Fruit fly (Drosophila melanogaster): Measurements from ENCODE around the gene CG31955.

Gene CG31955

DNA sequence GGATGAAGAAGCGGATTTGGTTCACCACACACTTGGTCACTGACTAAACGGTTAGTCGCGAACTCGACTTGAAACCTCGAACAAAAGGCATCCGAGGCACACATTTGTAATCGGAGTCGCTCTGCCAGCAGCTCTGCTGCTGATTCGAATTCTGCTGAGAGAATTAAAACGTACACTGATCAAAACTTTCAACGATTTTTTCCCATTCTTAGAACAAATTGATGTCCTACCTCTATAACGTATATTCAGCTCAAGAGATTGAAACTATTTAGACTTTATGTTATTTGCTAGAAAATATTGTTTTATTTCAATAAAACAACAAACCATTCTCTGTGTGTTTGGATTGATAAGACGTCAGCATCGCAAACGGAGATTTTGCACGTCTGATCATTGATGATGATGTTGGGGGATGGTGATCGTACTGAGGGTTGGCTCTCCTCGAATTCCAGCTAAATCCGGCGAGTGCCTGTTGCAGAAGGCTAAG lies 7.4 kb downstream of the CG31955 start, which contains the start of gene CG31778 (continued):
- TF ChIP-seq corto (GFP tag; optimal IDR thresholded peaks at IDR 0.05) (peak; percentile 49), sqz (GFP tag; optimal IDR thresholded peaks at IDR 0.05) (no peak), H2.0 (GFP tag; IDR thresholded peaks at IDR 0.05) (0 out of 2 replicates have a peak, but pooled peaks have one; percentile 19), ci (GFP tag; IDR thresholded peaks at IDR 0.05) (no peak), oc (tag; optimal IDR thresholded peaks at IDR 0.05) (no peak), CG11695 (GFP tag; IDR thresholded peaks at IDR 0.05) (0 out of 3 replicates have a peak, but pooled peaks have one; percentile 43), Meics (GFP tag; optimal IDR thresholded peaks at IDR 0.05) (peak; percentile 12), Hmr (GFP tag; optimal IDR thresholded peaks at IDR 0.05) (peak; percentile 12), HHEX (GFP tag; optimal IDR thresholded peaks at IDR 0.05) (no peak), CG15011 (GFP tag; optimal IDR thresholded peaks at IDR 0.05) (no peak), Med (GFP tag) (peak; percentile 72), Adf1 (GFP tag; IDR thresholded peaks at IDR 0.05) (peak; percentile 47; the same call in 1 of the 2 replicates), Rfx (GFP tag; IDR thresholded peaks at IDR 0.05) (peak; percentile 62), Deaf1 (tag; optimal IDR thresholded peaks at IDR 0.05) (no peak), CG2199 (GFP tag; IDR thresholded peaks at IDR 0.05) (no peak), CG9876 (GFP tag; optimal IDR thresholded peaks at IDR 0.05) (no peak), slbo (GFP tag; IDR thresholded peaks at IDR 0.05) (peak; percentile 30; the same call in 1 of the 2 replicates), toy (GFP tag; IDR thresholded peaks at IDR 0.05) (no peak), CG8290 (GFP tag; optimal IDR thresholded peaks at IDR 0.05) (no peak), CG8290 (tag; optimal IDR thresholded peaks at IDR 0.05) (peak in 1 of 2 experiments; percentile 36)

DNA sequence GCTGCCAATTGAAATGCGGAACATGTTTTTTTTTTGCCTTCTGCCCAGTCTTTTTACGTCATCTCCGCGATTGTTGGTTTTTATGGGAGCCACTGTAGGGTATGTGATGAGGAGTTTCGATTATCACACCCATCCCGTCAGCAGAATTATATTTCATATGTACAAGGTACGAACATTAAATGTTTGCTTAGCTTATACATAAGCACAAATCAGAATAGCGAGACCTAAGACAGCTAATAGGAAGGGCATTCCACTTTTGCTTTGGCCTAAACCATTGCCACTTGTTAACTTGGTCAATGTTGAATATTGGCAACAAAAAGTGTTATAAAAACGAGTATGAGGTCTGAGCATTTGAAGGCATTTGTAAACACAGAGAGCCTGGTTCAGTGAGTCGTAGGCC lies 9.6 kb downstream of the CG31955 start, which contains the start of gene CG2816:
TSS of gene CG2816 (plus strand) at position 400 of the 400 bp plus-strand sequence.
- TF ChIP-seq mam (GFP tag; optimal IDR thresholded peaks at IDR 0.05) (peak; percentile 96), CG7928 (GFP tag; optimal IDR thresholded peaks at IDR 0.05) (no peak), Oaz (GFP tag; IDR thresholded peaks at IDR 0.05) (peak; percentile 54; the same call in 1 of the 2 replicates), ase (GFP tag; IDR thresholded peaks at IDR 0.05) (peak; percentile 71; the same call in 2 of the 3 replicates), ap (GFP tag; IDR thresholded peaks at IDR 0.05) (peak; percentile 69), Dad (GFP tag; optimal IDR thresholded peaks at IDR 0.05) (peak; percentile 2), Ets97D (GFP tag; optimal IDR thresholded peaks at IDR 0.05) (no peak), CG17359 (tag; optimal IDR thresholded peaks at IDR 0.05) (peak; percentile 18), CG16863 (GFP tag; optimal IDR thresholded peaks at IDR 0.05) (peak; percentile 50), CG6254 (GFP tag; optimal IDR thresholded peaks at IDR 0.05) (no peak), nom (GFP tag; optimal IDR thresholded peaks at IDR 0.05) (no peak), yki (optimal IDR thresholded peaks at IDR 0.05) (no peak), CG5180 (GFP tag; optimal IDR thresholded peaks at IDR 0.05) (no peak), CG1024 (GFP tag; IDR thresholded peaks at IDR 0.05) (no peak), CG10959 (GFP tag; IDR thresholded peaks at IDR 0.05) (no peak), chn (GFP tag; optimal IDR thresholded peaks at IDR 0.05) (peak; percentile 25), Hr51 (GFP tag; optimal IDR thresholded peaks at IDR 0.05) (peak; percentile 60 to 68), CG4424 (GFP tag; optimal IDR thresholded peaks at IDR 0.05) (no peak), gsb-n (tag; optimal IDR thresholded peaks at IDR 0.05) (no peak), MESR4 (GFP tag; optimal IDR thresholded peaks at IDR 0.05) (no peak), inv (GFP tag; IDR thresholded peaks at IDR 0.05; ENCODE audit: partially characterized antibody) (no peak), pho (GFP tag; optimal IDR thresholded peaks at IDR 0.05) (peak; percentile 88), cad (GFP tag; optimal IDR thresholded peaks at IDR 0.05) (no peak), CG7963 (GFP tag; IDR thresholded peaks at IDR 0.05; ENCODE audit: partially characterized antibody) (no peak), Neu2 (GFP tag; optimal IDR thresholded peaks at IDR 0.05; ENCODE audit: borderline replicate concordance) (no peak), HHEX (GFP tag; optimal IDR thresholded peaks at IDR 0.05) (peak; percentile 35), CG16815 (GFP tag; optimal IDR thresholded peaks at IDR 0.05) (peak; percentile 56), sim (GFP tag; IDR thresholded peaks at IDR 0.05) (no peak), Asciz (GFP tag; optimal IDR thresholded peaks at IDR 0.05) (no peak), BtbVII (GFP tag; optimal IDR thresholded peaks at IDR 0.05) (peak; percentile 33), CG17186 (GFP tag; optimal IDR thresholded peaks at IDR 0.05) (no peak), CG30431 (GFP tag; optimal IDR thresholded peaks at IDR 0.05) (peak; percentile 6)

Data from whole organism, embryonic.